Fruit fly (Drosophila melanogaster): ENCODE measurements around the gene CG13599.
A peak's percentile ranks its signal among the peaks of the same experiment; 100 is the strongest.

CG13599 gene

DNA sequence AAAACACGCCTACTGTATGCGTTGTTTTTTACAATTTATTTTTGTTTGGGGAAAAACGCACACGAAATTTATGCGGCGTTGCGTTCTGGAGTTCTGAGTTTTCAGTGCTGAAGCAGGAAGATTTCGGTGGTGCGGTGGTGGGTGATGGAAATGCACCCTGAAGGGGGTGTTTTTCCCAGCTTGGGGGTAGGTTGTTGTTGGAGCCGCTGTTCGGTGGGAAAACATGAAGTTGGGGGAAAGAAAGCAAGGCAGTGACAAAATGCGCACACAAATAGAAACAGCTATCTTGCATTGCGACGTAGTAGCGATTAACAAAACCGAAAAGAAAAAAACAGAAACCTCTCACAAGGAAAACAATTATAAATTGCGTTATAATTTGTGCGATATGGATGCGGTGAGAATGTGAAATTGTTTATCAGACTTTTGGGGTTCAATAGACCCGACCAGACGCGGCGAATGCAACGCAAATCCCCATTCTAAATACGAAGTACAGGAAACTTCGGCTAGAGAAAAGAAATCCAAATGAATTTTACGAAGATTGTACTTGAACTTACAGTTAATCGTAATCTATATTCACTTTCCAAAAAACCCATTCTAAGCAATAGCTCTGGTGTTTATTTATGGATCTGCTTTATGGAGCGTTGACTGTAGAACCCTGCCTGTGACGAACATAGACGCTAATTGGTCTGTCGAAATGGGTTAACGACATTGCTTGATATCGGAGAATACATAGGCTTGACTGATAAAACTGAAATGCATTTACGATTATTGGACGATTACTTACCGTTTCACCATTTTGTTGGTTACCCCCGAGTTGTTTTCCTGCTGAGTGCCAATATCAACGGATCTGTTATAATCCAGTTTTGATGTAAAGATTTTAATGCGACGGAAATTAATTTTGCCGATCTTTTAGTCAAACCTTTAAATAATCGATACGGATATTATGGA, 42.9 kb upstream of the CG13599 start (continued):
- TF ChIP-seq CG11085 (GFP tag; IDR thresholded peaks at IDR 0.05) (no peak), CG5180 (GFP tag; optimal IDR thresholded peaks at IDR 0.05) (no peak), rib (GFP tag; IDR thresholded peaks at IDR 0.05) (no peak), YL-1 (GFP tag; optimal IDR thresholded peaks at IDR 0.05) (no peak), CG13123 (GFP tag; optimal IDR thresholded peaks at IDR 0.05) (no peak), odd (GFP tag; optimal IDR thresholded peaks at IDR 0.05) (no peak), CG5953 (GFP tag; IDR thresholded peaks at IDR 0.05) (no peak), trem (tag; optimal IDR thresholded peaks at IDR 0.05) (no peak), CG16813 (GFP tag; IDR thresholded peaks at IDR 0.05; ENCODE audit: partially characterized antibody) (no peak), Side (GFP tag; optimal IDR thresholded peaks at IDR 0.05) (no peak), CG8359 (GFP tag; optimal IDR thresholded peaks at IDR 0.05; ENCODE audit: borderline replicate concordance) (no peak), Nf-YC (tag; optimal IDR thresholded peaks at IDR 0.05) (no peak), CG7745 (tag; optimal IDR thresholded peaks at IDR 0.05) (no peak), CG15073 (GFP tag; optimal IDR thresholded peaks at IDR 0.05) (no peak), Bteb2 (GFP tag; optimal IDR thresholded peaks at IDR 0.05) (no peak), HHEX (GFP tag; optimal IDR thresholded peaks at IDR 0.05) (no peak), btn (GFP tag; optimal IDR thresholded peaks at IDR 0.05) (no peak), CG31224 (GFP tag; IDR thresholded peaks at IDR 0.05) (no peak), dimm (GFP tag; IDR thresholded peaks at IDR 0.05) (no peak), CG15696 (tag; optimal IDR thresholded peaks at IDR 0.05) (no peak), klu (GFP tag; IDR thresholded peaks at IDR 0.05) (no peak), Sox100B (GFP tag; optimal IDR thresholded peaks at IDR 0.05) (no peak), CG30403 (GFP tag; optimal IDR thresholded peaks at IDR 0.05) (peak; percentile 37), CG2199 (GFP tag; IDR thresholded peaks at IDR 0.05) (0 out of 3 replicates have a peak, but pooled peaks have one; percentile 65), nerfin-2 (GFP tag; IDR thresholded peaks at IDR 0.05; ENCODE audit: partially characterized antibody) (no peak), CrebB (tag; optimal IDR thresholded peaks at IDR 0.05) (no peak), amos (GFP tag; IDR thresholded peaks at IDR 0.05; ENCODE audit: partially characterized antibody) (no peak), CG8281 (tag; optimal IDR thresholded peaks at IDR 0.05) (no peak), vfl (GFP tag; optimal IDR thresholded peaks at IDR 0.05) (no peak), Hr3 (GFP tag; optimal IDR thresholded peaks at IDR 0.05) (peak; percentile 10), gfzf (GFP tag; optimal IDR thresholded peaks at IDR 0.05) (no peak), CG43689 (GFP tag; IDR thresholded peaks at IDR 0.05) (no peak), CG10209 (GFP tag; optimal IDR thresholded peaks at IDR 0.05) (no peak), Dip3 (GFP tag; optimal IDR thresholded peaks at IDR 0.05) (no peak), Taf1 (GFP tag; IDR thresholded peaks at IDR 0.05) (no peak), CG8478 (optimal IDR thresholded peaks at IDR 0.05) (no peak), Dbx (GFP tag; IDR thresholded peaks at IDR 0.05) (no peak), CG11398 (GFP tag; optimal IDR thresholded peaks at IDR 0.05) (no peak), sug (tag; optimal IDR thresholded peaks at IDR 0.05) (no peak), Scr (GFP tag; IDR thresholded peaks at IDR 0.05; ENCODE audit: partially characterized antibody) (no peak), bbx (GFP tag; IDR thresholded peaks at IDR 0.05; ENCODE audit: partially characterized antibody) (no peak), onecut (GFP tag; IDR thresholded peaks at IDR 0.05) (peak; percentile 25), Eip74EF (GFP tag; optimal IDR thresholded peaks at IDR 0.05) (no peak), CG32767 (GFP tag; IDR thresholded peaks at IDR 0.05) (no peak), CG1233 (GFP tag; optimal IDR thresholded peaks at IDR 0.05) (no peak), Bdp1 (GFP tag; optimal IDR thresholded peaks at IDR 0.05) (no peak), Hey (tag; optimal IDR thresholded peaks at IDR 0.05) (no peak), ATbp (GFP tag; optimal IDR thresholded peaks at IDR 0.05) (peak; percentile 5), dm (GFP tag; optimal IDR thresholded peaks at IDR 0.05) (no peak)
